Worm (Caenorhabditis elegans) whole organism, late embryonic: ENCODE measurements around the gene F47G3.4.

ENCODE experiments used
- C08G9.2 ChIP-seq: sonication (generic microtip); optimal IDR thresholded peaks from 2 replicates; lab custom pipeline; 2016; ENCODE audit warnings: mild to moderate bottlenecking, missing genetic modification characterization, moderate library complexity, missing compliant biosample characterization
- fkh-10 ChIP-seq: fragments of 150-350 bp; optimal IDR thresholded peaks from 2 replicates; lab custom pipeline; 2014; ENCODE audit warnings: missing biosample characterization, missing genetic modification reagents, missing genetic modification characterization

DNA sequence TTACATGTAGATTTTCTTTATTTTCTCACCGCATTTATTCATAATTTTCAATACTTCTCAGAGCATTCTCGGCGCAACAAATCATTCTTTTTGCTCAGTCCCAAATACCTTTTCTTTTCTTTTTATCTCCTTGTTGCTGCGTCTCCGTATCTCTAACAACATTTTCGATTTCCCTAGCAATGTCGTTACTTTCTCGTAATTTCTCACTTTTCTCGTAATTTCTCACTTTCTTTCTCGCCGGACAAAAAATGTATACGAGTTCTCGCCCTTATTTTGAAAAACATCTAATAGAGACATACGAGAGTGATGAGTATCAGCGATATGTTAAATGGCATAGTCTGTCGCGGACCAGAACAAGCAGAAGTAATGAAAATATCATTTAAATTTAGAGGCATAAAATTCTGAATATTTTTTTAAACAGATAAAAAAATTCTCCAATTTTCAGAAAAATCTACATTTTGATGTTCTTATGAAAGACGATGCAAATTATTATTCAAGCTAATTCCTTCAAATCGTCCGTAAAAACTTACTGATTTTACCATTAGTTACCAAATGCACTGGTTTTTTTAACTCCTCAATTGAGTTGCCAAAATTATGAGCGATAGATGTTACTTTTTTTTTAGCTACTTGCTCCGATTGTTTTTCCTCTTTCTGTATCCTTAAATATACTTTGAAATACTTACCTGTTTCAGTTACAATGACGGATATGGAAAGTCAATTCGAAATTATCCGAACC, 5.9 kb upstream of the F47G3.4 start, which contains the start of gene F47G3.3:
- TF ChIP-seq C08G9.2 (tag; lab: Kevin White, UChicago) (no peak), fkh-10 (GFP tag; lab: Kevin White, UChicago) (no peak)
